Worm (Caenorhabditis elegans): ENCODE results near the gene str-46.

DNA sequence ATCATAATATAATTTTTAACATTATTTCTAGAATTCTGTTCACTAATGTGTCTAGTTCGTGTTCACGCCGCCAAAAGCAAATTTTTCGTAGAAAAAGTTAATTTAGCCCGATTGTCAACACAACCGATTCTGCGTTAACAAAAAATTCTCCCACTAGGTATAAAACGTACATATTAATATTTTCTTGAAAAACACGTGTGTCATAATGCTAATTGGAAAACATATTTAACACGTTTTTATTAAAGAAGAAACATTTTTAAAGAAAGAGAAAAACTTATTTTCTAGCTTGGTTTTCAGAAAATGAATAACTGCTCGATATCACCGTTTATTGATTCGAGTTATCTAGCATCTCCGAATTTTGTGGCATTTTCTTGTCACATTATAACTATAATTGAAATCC is 29.6 kb downstream of the str-46 start, which contains the start of gene srh-243:
- no peak for TF ChIP-seq nhr-23 (tag; optimal IDR thresholded peaks at IDR 0.05)
- no peak for TF ChIP-seq Y55F3AM.14 (GFP tag; optimal IDR thresholded peaks at IDR 0.05)
- no peak for TF ChIP-seq aly-2 (tag; optimal IDR thresholded peaks at IDR 0.05)
- no peak for TF ChIP-seq lin-13 (GFP tag; optimal IDR thresholded peaks at IDR 0.05)
- TF ChIP-seq snpc-4 (tag; optimal IDR thresholded peaks at IDR 0.05): no peak
- TF ChIP-seq gmeb-1 (tag; optimal IDR thresholded peaks at IDR 0.05): no peak
- no peak for TF ChIP-seq C34F6.9 (tag; optimal IDR thresholded peaks at IDR 0.05)
- no peak for TF ChIP-seq nhr-77 (tag; optimal IDR thresholded peaks at IDR 0.05)
- no peak for TF ChIP-seq mdl-1 (tag; optimal IDR thresholded peaks at IDR 0.05)
- TF ChIP-seq lin-39 (tag; optimal IDR thresholded peaks at IDR 0.05): no peak
- no peak for TF ChIP-seq sma-9 (GFP tag; optimal IDR thresholded peaks at IDR 0.05)
- TF ChIP-seq sma-9 (tag; optimal IDR thresholded peaks at IDR 0.05): no peak

Measured in whole organism, L2 larva.